Fruit fly (Drosophila melanogaster): ENCODE results near the gene nes.

The nes gene

dm6 chr3L:19289411-19289810, 28.9 kb upstream of the nes start:
- no peak for TF ChIP-seq Fer3 (tag; optimal IDR thresholded peaks at IDR 0.05)
- peak; percentile 84 for TF ChIP-seq grn (GFP tag; optimal IDR thresholded peaks at IDR 0.05)
- TF ChIP-seq gro (GFP tag; optimal IDR thresholded peaks at IDR 0.05), result peak; percentile 36
- peak; percentile 85 for TF ChIP-seq sug (tag; optimal IDR thresholded peaks at IDR 0.05)
- TF ChIP-seq dan (GFP tag; IDR thresholded peaks at IDR 0.05), result no peak
- no peak for TF ChIP-seq Ravus (GFP tag; IDR thresholded peaks at IDR 0.05)
- TF ChIP-seq run (tag; optimal IDR thresholded peaks at IDR 0.05), result peak; percentile 68
- TF ChIP-seq Nf-YA (GFP tag; IDR thresholded peaks at IDR 0.05), result no peak
- peak; percentile 37; the same call in 1 of the 2 replicates for TF ChIP-seq GATAe (GFP tag; conservative IDR thresholded peaks at IDR 0.05)
- TF ChIP-seq lab (GFP tag; optimal IDR thresholded peaks at IDR 0.05), result peak; percentile 4
- no peak for TF ChIP-seq crc (GFP tag; optimal IDR thresholded peaks at IDR 0.05)
- TF ChIP-seq zfh1 (GFP tag; IDR thresholded peaks at IDR 0.05), result no peak
- peak in 1 of 2 experiments; percentile 2 for TF ChIP-seq Pdp1 (GFP tag; optimal IDR thresholded peaks at IDR 0.05)
- TF ChIP-seq CG34376 (GFP tag; optimal IDR thresholded peaks at IDR 0.05), result peak; percentile 26
- no peak for TF ChIP-seq CG17568 (GFP tag; optimal IDR thresholded peaks at IDR 0.05)
- peak; percentile 99 for TF ChIP-seq exex (tag; optimal IDR thresholded peaks at IDR 0.05)
- peak; percentile 95 for TF ChIP-seq mirr (GFP tag; optimal IDR thresholded peaks at IDR 0.05)
- TF ChIP-seq CG17359 (tag; optimal IDR thresholded peaks at IDR 0.05), result no peak
- TF ChIP-seq CG10543 (GFP tag; optimal IDR thresholded peaks at IDR 0.05), result peak; percentile 8
- peak; percentile 4 for TF ChIP-seq CG7745 (tag; optimal IDR thresholded peaks at IDR 0.05)
- TF ChIP-seq CG15479 (GFP tag; optimal IDR thresholded peaks at IDR 0.05), result peak; percentile 21
- TF ChIP-seq CG18599 (GFP tag; optimal IDR thresholded peaks at IDR 0.05), result peak; percentile 15
- TF ChIP-seq Atf6 (GFP tag; IDR thresholded peaks at IDR 0.05), result 0 out of 2 replicates have a peak, but pooled peaks have one; percentile 24

dm6 chr3L:19288395-19288969, 28.0 kb upstream of the nes start:
- peak; percentile 67 for TF ChIP-seq CG15479 (GFP tag; optimal IDR thresholded peaks at IDR 0.05)
- no peak for TF ChIP-seq sc (optimal IDR thresholded peaks at IDR 0.05)
- TF ChIP-seq sc (GFP tag; optimal IDR thresholded peaks at IDR 0.05), result no peak
- peak; percentile 37 for TF ChIP-seq sens (GFP tag)

dm6 chr3L:19280700-19281099, 20.2 kb upstream of the nes start, which contains the start of gene CG14089:
CG14089 (minus strand) TSS chr3L:19280800.
- TF ChIP-seq CG18764 (GFP tag; optimal IDR thresholded peaks at IDR 0.05) (no peak), dm (GFP tag; optimal IDR thresholded peaks at IDR 0.05) (no peak), tna (GFP tag; IDR thresholded peaks at IDR 0.05; ENCODE audit: partially characterized antibody) (no peak), CG15601 (tag; optimal IDR thresholded peaks at IDR 0.05) (no peak)

DNA sequence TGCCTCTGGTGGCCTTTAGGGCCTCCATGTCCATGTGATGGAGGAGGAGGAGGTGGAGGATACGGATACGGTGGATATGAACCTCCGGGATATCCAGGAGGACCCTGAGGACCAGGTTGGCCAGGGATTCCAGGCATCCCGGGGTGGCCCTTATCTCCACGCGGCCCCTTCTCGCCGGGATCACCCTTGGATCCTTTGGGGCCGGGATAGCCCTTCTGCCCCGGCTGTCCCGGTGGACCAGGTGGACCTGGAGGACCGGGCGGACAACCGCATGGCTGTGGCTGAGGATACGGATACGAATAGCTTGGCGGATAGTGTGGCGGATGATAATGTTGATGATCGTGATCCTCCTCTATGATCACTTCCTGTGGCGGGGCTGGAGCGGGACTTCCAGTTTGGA, 19.8 kb upstream of the nes start:
- TF ChIP-seq Hr39 (optimal IDR thresholded peaks at IDR 0.05), result peak; percentile 57
- no peak for TF ChIP-seq Elba2 (GFP tag; optimal IDR thresholded peaks at IDR 0.05)
- TF ChIP-seq CG32532 (GFP tag; IDR thresholded peaks at IDR 0.05), result 0 out of 2 replicates have a peak, but pooled peaks have one; percentile 23
- no peak for TF ChIP-seq CG16863 (GFP tag; optimal IDR thresholded peaks at IDR 0.05)
- TF ChIP-seq CG3726 (GFP tag; IDR thresholded peaks at IDR 0.05), result peak; percentile 49; the same call in 1 of the 3 replicates
- TF ChIP-seq CG1603 (tag; optimal IDR thresholded peaks at IDR 0.05), result no peak

Measured in whole organism, embryonic.